Worm (Caenorhabditis elegans): ENCODE measurements around the gene C33C12.7.

DNA sequence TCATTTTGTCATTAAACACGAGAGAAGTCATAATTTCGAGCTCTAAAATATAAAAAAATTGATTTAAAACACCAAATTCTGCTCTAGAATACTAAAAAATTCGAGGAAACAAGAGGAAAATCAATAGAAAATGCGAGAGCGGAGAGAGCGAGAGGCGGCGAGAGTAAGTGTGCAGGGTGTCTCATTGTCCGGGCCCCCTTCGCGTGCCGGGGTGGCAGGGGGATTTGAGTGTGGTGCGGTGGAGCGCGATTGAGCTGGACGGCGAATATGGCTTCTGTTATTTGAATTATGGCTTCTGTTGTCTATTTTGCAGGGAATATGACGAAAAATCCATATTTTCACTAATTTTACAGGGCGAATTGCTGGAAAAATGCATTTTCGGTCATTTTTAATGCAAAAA lies 44.6 kb upstream of the C33C12.7 start, which contains the start of gene Y59C2A.3:
- TF ChIP-seq Y56A3A.18 (GFP tag; IDR thresholded peaks at IDR 0.05): no peak
- TF ChIP-seq T26A5.8 (tag; optimal IDR thresholded peaks at IDR 0.05): no peak
- no peak for TF ChIP-seq tbx-9 (tag; optimal IDR thresholded peaks at IDR 0.05; ENCODE audit: borderline replicate concordance)
- no peak for TF ChIP-seq ama-1 (optimal IDR thresholded peaks at IDR 0.05)
- TF ChIP-seq ama-1 (GFP tag; optimal IDR thresholded peaks at IDR 0.05): no peak
- no peak for TF ChIP-seq ceh-40 (GFP tag; IDR thresholded peaks at IDR 0.05)
- TF ChIP-seq tlf-1 (GFP tag; optimal IDR thresholded peaks at IDR 0.05): no peak
- TF ChIP-seq ztf-25 (GFP tag; IDR thresholded peaks at IDR 0.05): no peak
- no peak for TF ChIP-seq snpc-1.1 (tag; optimal IDR thresholded peaks at IDR 0.05; ENCODE audit: insufficient read depth)
- no peak for TF ChIP-seq F49E8.2 (tag; optimal IDR thresholded peaks at IDR 0.05; ENCODE audit: insufficient read depth)
- TF ChIP-seq B0261.1 (tag; optimal IDR thresholded peaks at IDR 0.05): no peak
- no peak for TF ChIP-seq repo-1 (tag; optimal IDR thresholded peaks at IDR 0.05)
